Worm (Caenorhabditis elegans) whole organism, L4 larva: ENCODE measurements around the gene Y60A3A.19.

Source experiments
- aly-2 ChIP-seq: sonication (generic microtip); optimal IDR thresholded peaks from 2 replicates; lab custom pipeline; 2018; ENCODE audit warnings: missing biosample characterization, missing genetic modification characterization
- arid-1 ChIP-seq: fragments of 200-800 bp; sonication (Bioruptor generic); conservative IDR thresholded peaks from 2 replicates; pipeline ENCODE4 v1.3.6; 2022; ENCODE audit warnings: missing genetic modification reagents, missing genetic modification characterization, missing compliant biosample characterization
- ceh-62 ChIP-seq: sonication (generic microtip); optimal IDR thresholded peaks from 2 replicates; lab custom pipeline; 2017; ENCODE audit warnings: missing biosample characterization, missing genetic modification characterization
- ceh-82 ChIP-seq: sonication (generic microtip); optimal IDR thresholded peaks from 2 replicates; lab custom pipeline; 2017; ENCODE audit warnings: missing biosample characterization, missing genetic modification characterization
- daf-8 ChIP-seq: fragments of 200-800 bp; sonication (Bioruptor generic); IDR thresholded peaks from 2 replicates; pipeline ENCODE4 v1.3.6; 2022; ENCODE audit warnings: missing genetic modification characterization, missing compliant biosample characterization
- fos-1 ChIP-seq: fragments of 150-350 bp; optimal IDR thresholded peaks from 2 replicates; lab custom pipeline; 2014; ENCODE audit warnings: missing biosample characterization, missing genetic modification characterization
- hlh-30 ChIP-seq: sonication (generic microtip); optimal IDR thresholded peaks from 2 replicates; lab custom pipeline; 2017; ENCODE audit warnings: antibody characterized with exemption, mild to moderate bottlenecking, missing genetic modification characterization, missing compliant biosample characterization; ENCODE audit not compliant: insufficient read depth
- lin-15B ChIP-seq: fragments of 150-350 bp; sonication (generic microtip); optimal IDR thresholded peaks from 3 replicates; lab custom pipeline; 2014; ENCODE audit warnings: missing biosample characterization, missing genetic modification characterization
- lin-39 ChIP-seq: fragments of 150-350 bp; optimal IDR thresholded peaks from 2 replicates; lab custom pipeline; 2014; ENCODE audit warnings: missing biosample characterization, missing genetic modification reagents, missing genetic modification characterization
- lir-3 ChIP-seq: sonication (generic microtip); optimal IDR thresholded peaks from 2 replicates; lab custom pipeline; 2016; ENCODE audit warnings: mild to moderate bottlenecking, missing genetic modification characterization, missing compliant biosample characterization
- nhr-25 ChIP-seq: sonication (generic microtip); optimal IDR thresholded peaks from 2 replicates; lab custom pipeline; 2017; ENCODE audit warnings: missing genetic modification characterization, mild to moderate bottlenecking, missing compliant biosample characterization, antibody characterized with exemption, moderate library complexity, borderline replicate concordance; ENCODE audit not compliant: insufficient read depth

DNA sequence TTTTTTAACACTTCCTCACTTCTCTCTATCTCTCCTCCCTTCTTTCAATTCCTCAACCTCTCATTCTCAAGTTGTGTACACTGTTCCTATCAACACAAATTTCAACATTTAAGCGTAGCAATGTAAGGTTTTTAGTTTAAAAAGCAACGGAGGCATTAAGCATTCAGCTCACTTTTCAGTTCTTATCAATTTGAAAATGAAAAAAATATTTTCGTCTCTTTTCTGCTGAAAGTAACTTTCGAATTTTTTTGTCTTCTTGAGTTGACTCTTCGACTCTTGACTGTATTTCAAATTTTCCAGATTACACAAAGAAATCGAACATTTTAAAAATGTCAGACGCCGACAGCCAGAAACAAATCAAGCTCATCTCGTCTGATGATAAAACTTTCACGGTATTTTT lies 7.6 kb downstream of the Y60A3A.19 start, which contains the start of gene skr-4:
- TF ChIP-seq hlh-30 (tag; lab: Kevin White, UChicago): no peak
- TF ChIP-seq nhr-25 (tag; lab: Kevin White, UChicago): no peak
- TF ChIP-seq aly-2 (tag; lab: Kevin White, UChicago): no peak
- no peak for TF ChIP-seq arid-1 (GFP tag; lab: Robert Waterston, UW)
- no peak for TF ChIP-seq daf-8 (GFP tag; lab: Robert Waterston, UW)
- no peak for TF ChIP-seq lin-15B
- TF ChIP-seq lir-3 (tag; lab: Kevin White, UChicago): no peak
- TF ChIP-seq lin-39: no peak
- TF ChIP-seq ceh-82 (tag; lab: Kevin White, UChicago): no peak
- no peak for TF ChIP-seq fos-1 (tag; lab: Kevin White, UChicago)
- no peak for TF ChIP-seq ceh-62
